Worm (Caenorhabditis elegans): ENCODE results near the gene tmem-258.
"Not testable (repeated sequence)": the region's sequence is repeated elsewhere in the genome, so short reads cannot be mapped to it uniquely, and the experiment has no call there.

tmem-258 gene

DNA sequence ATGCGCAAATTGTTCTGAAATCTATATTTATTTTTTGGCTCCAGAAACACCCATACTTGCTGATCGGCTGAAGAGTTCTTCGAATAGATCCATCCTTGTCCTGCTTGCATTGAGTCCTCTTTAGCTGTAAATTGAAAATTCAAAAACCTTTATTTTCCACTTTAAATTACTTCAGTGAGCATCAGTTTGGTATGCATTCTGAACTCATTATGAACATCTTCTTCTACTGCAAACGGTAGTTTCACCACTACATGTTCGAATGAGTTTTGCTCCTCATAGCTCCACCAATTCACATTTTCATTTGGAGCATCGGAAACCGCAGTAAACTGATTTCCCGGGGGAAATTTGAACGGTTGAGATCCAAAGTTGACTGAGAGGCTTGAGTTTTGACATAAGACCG lies 12.8 kb upstream of the tmem-258 start:
- TF ChIP-seq nhr-77 (tag; optimal IDR thresholded peaks at IDR 0.05) (no peak), sup-37 (GFP tag; optimal IDR thresholded peaks at IDR 0.05) (no peak), blmp-1 (tag; optimal IDR thresholded peaks at IDR 0.05) (no peak), fkh-8 (tag; optimal IDR thresholded peaks at IDR 0.05) (no peak), unc-86 (tag; optimal IDR thresholded peaks at IDR 0.05) (no peak), lsy-2 (tag; optimal IDR thresholded peaks at IDR 0.05) (no peak)

DNA sequence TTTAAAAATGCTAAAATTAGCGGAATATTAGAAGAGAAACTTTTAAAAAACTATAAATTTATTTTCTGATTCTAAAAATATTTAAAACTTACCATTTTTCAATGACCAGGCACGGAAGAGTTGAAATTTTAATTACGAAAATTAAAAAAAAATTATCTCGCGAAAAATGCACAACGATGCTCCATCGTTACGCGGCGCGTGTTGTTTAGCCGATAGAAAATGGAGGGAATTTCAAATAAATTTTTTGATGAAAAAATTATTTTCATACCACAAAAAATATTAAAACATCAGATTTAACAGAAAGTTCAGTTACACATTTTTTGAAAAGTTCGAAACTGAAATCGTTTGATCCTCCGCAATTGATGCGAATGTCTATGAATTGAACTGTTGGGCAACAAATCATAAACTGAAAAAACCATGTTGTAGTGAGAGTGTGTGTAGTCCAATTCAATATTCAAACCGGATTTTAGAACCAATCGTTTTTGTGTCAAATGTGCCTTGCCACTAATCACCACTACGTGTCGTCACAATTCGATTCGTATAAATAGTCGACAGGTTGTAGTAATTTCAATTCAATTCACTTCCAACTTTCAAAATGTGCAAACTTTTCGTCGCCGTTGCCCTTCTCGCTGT lies 11.7 kb upstream of the tmem-258 start, which contains the start of the genes tofu-2 and spig-1:
Gene tofu-2, minus strand, starts transcription at position 116 of the 633 bp plus-strand sequence.
Gene spig-1, plus strand, starts transcription at position 583 of the 633 bp plus-strand sequence.
- TF ChIP-seq mdl-1 (tag; optimal IDR thresholded peaks at IDR 0.05) (no peak), unc-130 (tag; optimal IDR thresholded peaks at IDR 0.05) (no peak), lin-14 (GFP tag; optimal IDR thresholded peaks at IDR 0.05) (no peak), efl-1 (optimal IDR thresholded peaks at IDR 0.05) (peak in 1 of 2 experiments; percentile 59), efl-1 (GFP tag; optimal IDR thresholded peaks at IDR 0.05 in 1 of 2) (peak; percentile 6 to 44)

DNA sequence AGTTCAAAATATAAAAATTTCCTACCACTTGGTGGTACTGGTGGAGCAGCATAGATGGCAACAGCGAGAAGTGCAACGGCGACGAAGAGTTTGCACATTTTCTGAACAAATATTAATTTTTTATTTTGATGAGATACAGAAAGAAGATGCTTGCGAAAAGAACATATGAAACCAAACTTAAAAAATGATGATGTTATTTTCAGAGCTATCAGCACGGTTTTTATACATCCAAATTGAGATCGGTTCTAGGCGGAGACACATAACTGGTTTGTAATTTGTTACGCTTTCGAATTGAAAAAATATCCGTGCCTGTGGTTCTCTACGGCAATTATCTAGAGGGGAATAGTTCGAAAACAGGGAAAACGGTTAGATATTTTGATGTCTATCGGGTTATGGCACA lies 9.9 kb upstream of the tmem-258 start, which contains the start of gene txt-17:
Gene txt-17, minus strand, starts transcription at position 101 of the 400 bp plus-strand sequence.
- TF ChIP-seq grh-1 (GFP tag; IDR thresholded peaks at IDR 0.05) (peak; percentile 49), elt-3 (tag; optimal IDR thresholded peaks at IDR 0.05) (no peak)

DNA sequence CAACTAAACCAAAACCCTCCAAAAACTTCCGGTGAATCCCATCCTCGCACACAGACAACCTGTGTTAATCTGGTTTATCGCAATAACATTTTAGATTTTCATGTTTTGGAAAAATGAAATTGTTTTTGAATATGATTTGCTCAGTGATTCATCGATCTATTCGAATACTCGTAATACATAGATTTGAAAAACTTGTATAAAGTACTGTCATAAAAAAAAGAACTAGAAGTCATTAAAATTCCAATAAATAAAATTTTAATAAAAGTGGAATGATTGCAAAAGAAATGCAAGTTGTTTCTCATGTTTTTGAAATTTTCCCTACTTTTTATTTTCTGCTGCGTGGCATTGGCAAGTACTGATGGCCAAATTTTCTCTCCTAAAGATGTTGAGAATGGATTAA lies 8.4 kb upstream of the tmem-258 start, which contains the start of gene spig-8:
Gene spig-8, plus strand, starts transcription at position 301 of the 400 bp plus-strand sequence.
- TF ChIP-seq mef-2 (tag; optimal IDR thresholded peaks at IDR 0.05) (no peak), egl-13 (tag; optimal IDR thresholded peaks at IDR 0.05) (no peak), ztf-4 (tag; optimal IDR thresholded peaks at IDR 0.05) (no peak), skn-1 (tag; optimal IDR thresholded peaks at IDR 0.05) (no peak), lin-13 (GFP tag; optimal IDR thresholded peaks at IDR 0.05) (no peak), sup-37 (GFP tag; optimal IDR thresholded peaks at IDR 0.05) (no peak), efl-3 (GFP tag; optimal IDR thresholded peaks at IDR 0.05) (no peak), fkh-10 (GFP tag; optimal IDR thresholded peaks at IDR 0.05) (no peak), aly-2 (tag; optimal IDR thresholded peaks at IDR 0.05) (no peak)

DNA sequence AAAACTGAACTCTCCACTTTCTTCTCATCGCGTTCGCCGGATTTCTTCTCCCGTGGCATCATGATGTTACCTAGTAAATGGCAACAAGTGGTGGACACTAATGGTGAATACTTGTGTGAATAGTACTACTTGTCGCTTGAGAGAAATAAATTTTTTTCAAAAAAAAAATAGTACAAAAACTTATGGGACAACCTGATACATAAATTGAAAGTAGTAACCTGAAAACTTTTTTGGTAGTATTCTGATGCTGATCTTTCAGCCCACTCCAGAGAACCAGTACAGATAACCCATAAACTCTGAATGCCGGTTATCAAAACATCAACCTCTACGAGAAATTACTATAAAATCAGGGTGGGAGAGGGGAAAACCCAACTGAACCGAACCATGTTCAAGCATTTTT lies 5.2 kb upstream of the tmem-258 start, which contains the start of gene Y57E12AL.2:
Gene Y57E12AL.2, plus strand, starts transcription at position 301 of the 400 bp plus-strand sequence.
- TF ChIP-seq nhr-90 (tag; optimal IDR thresholded peaks at IDR 0.05; ENCODE audit: poor library complexity); egl-13 (tag; optimal IDR thresholded peaks at IDR 0.05); tlp-1 (tag; optimal IDR thresholded peaks at IDR 0.05): not testable (repeated sequence)

DNA sequence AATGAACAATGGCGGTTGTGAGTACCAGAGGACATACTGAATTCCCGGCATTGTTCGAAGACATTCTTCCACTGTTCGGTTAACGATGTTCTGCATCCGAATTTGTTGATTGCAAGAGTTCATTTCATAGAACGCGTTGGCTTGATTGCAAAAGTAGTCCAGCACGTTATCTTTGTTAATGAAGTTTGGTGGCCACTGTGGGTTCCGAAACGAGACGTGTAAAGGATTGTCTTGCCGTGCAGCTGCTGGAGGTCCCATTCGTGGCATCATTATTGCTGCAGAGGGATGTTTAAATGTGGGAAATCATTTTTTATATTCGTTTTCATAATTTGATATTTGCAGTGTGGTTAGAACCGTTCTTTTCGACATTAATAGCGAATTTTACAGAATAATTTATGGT lies 3.6 kb upstream of the tmem-258 start, which contains the start of gene mdt-6:
Gene mdt-6, minus strand, starts transcription at position 275 of the 400 bp plus-strand sequence.
- peak; percentile 5 for TF ChIP-seq nhr-85 (tag)
- no peak for TF ChIP-seq unc-62 (GFP tag; optimal IDR thresholded peaks at IDR 0.05)

DNA sequence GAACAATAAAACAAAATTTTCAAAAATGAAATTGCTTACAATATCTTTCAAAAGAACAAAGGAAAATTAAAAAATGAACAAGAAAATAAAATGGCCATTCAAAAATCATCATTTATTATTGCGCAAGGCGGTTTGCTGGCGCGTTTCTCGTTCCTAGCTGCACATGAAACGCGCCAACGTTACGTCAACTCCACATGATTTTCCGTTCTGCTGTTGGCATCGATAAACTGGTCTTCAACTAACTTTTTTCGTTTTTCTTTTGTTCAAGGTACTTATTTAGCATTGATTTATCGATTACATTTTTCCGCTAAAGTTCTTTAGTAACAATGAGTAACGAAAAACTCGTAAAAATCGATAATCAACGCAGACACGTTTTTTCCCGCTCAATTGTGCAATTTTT lies 2.6 kb upstream of the tmem-258 start, which contains the start of the genes Y57E12AL.6 and Y57E12AL.1:
Gene Y57E12AL.6, minus strand, starts transcription at position 75 of the 400 bp plus-strand sequence.
Gene Y57E12AL.1, plus strand, starts transcription at position 135 of the 400 bp plus-strand sequence.
- TF ChIP-seq egl-13 (tag; optimal IDR thresholded peaks at IDR 0.05) (peak; percentile 13), fos-1 (tag; optimal IDR thresholded peaks at IDR 0.05) (no peak), ceh-8 (GFP tag; optimal IDR thresholded peaks at IDR 0.05) (peak; percentile 13), mef-2 (tag; optimal IDR thresholded peaks at IDR 0.05) (no peak), fkh-8 (tag; optimal IDR thresholded peaks at IDR 0.05) (peak; percentile 75), unc-30 (tag; optimal IDR thresholded peaks at IDR 0.05) (no peak), nhr-237 (tag; optimal IDR thresholded peaks at IDR 0.05) (peak; percentile 22), blmp-1 (tag; optimal IDR thresholded peaks at IDR 0.05) (peak; percentile 76), aly-2 (tag; optimal IDR thresholded peaks at IDR 0.05) (peak; percentile 61), ceh-63 (GFP tag; optimal IDR thresholded peaks at IDR 0.05) (no peak), vab-15 (tag; optimal IDR thresholded peaks at IDR 0.05) (no peak), tbx-2 (tag; optimal IDR thresholded peaks at IDR 0.05) (peak; percentile 83), ceh-82 (tag; optimal IDR thresholded peaks at IDR 0.05) (peak; percentile 78 to 88 (median 79)), nhr-20 (tag; optimal IDR thresholded peaks at IDR 0.05) (peak; percentile 93), sptf-1 (tag; optimal IDR thresholded peaks at IDR 0.05) (no peak), ztf-11 (tag; optimal IDR thresholded peaks at IDR 0.05) (no peak), grh-1 (GFP tag; IDR thresholded peaks at IDR 0.05) (peak; percentile 84), mab-9 (GFP tag; IDR thresholded peaks at IDR 0.05) (peak; percentile 46; the same call in 1 of the 2 replicates), nhr-76 (tag; optimal IDR thresholded peaks at IDR 0.05) (no peak), nhr-71 (tag; optimal IDR thresholded peaks at IDR 0.05) (peak; percentile 90), hlh-17 (GFP tag; optimal IDR thresholded peaks at IDR 0.05; ENCODE audit: borderline replicate concordance) (no peak)

Data from whole organism, L1 larva.